Fruit fly (Drosophila melanogaster) whole organism, embryonic: ENCODE measurements around the gene CG16798.

Source experiments
- BEAF-32 ChIP-seq: fragments of 200-800 bp; sonication (Bioruptor generic); optimal IDR thresholded peaks from 3 replicates; lab custom pipeline; 2017; ENCODE audit warnings: missing biosample characterization, missing genetic modification characterization, mild to moderate bottlenecking, moderate library complexity, missing genetic modification reagents
- Bgb ChIP-seq: fragments of 200-800 bp; sonication (Bioruptor generic); IDR thresholded peaks from 2 replicates; pipeline ENCODE4 v1.3.6; 2022; ENCODE audit warnings: missing biosample characterization, missing genetic modification characterization; ENCODE audit not compliant: partially characterized antibody
- CG10543 ChIP-seq: fragments of 200-800 bp; sonication (Bioruptor generic); optimal IDR thresholded peaks from 3 replicates; lab custom pipeline; 2017; ENCODE audit warnings: missing biosample characterization, mild to moderate bottlenecking, missing genetic modification characterization, moderate library complexity
- CG11504 ChIP-seq: fragments of 200-800 bp; sonication (Bioruptor generic); optimal IDR thresholded peaks from 3 replicates; lab custom pipeline; 2019; ENCODE audit warnings: missing biosample characterization, mild to moderate bottlenecking, missing genetic modification characterization, moderate library complexity
- CG12104 ChIP-seq: fragments of 200-800 bp; sonication (Bioruptor generic); optimal IDR thresholded peaks from 3 replicates; lab custom pipeline; 2016; ENCODE audit warnings: missing biosample characterization, missing genetic modification characterization
- CG12769 ChIP-seq: fragments of 200-800 bp; sonication (Bioruptor generic); optimal IDR thresholded peaks from 2 replicates; lab custom pipeline; 2019; ENCODE audit warnings: missing biosample characterization, mild to moderate bottlenecking, missing genetic modification characterization, moderate library complexity
- CG15073 ChIP-seq: fragments of 200-800 bp; sonication (Bioruptor generic); optimal IDR thresholded peaks from 2 replicates; lab custom pipeline; 2016; ENCODE audit warnings: missing biosample characterization, missing genetic modification characterization
- CG1529 ChIP-seq: fragments of 200-800 bp; sonication (Bioruptor generic); optimal IDR thresholded peaks from 3 replicates; lab custom pipeline; 2018; ENCODE audit warnings: missing biosample characterization, missing genetic modification characterization
- CG15514 ChIP-seq: fragments of 200-800 bp; sonication (Bioruptor generic); optimal IDR thresholded peaks from 3 replicates; lab custom pipeline; 2017; ENCODE audit warnings: missing biosample characterization, missing genetic modification characterization, mild to moderate bottlenecking, moderate library complexity, missing genetic modification reagents
- CG1602 ChIP-seq: fragments of 200-800 bp; sonication (Bioruptor generic); optimal IDR thresholded peaks from 3 replicates; lab custom pipeline; 2016; ENCODE audit warnings: missing biosample characterization, missing genetic modification characterization
- CG2116 ChIP-seq: fragments of 200-800 bp; sonication (Bioruptor generic); optimal IDR thresholded peaks from 3 replicates; lab custom pipeline; 2018; ENCODE audit warnings: missing biosample characterization, mild to moderate bottlenecking, missing genetic modification characterization
- CG2129 ChIP-seq: fragments of 200-800 bp; sonication (Bioruptor generic); IDR thresholded peaks from 2 replicates; pipeline ENCODE4 v1.3.6; 2022; ENCODE audit warnings: missing biosample characterization, missing genetic modification characterization; ENCODE audit not compliant: partially characterized antibody
- CG32532 ChIP-seq: fragments of 200-800 bp; sonication (Bioruptor generic); IDR thresholded peaks from 2 replicates; pipeline ENCODE4 v1.3.6; 2022; ENCODE audit warnings: missing biosample characterization, missing genetic modification characterization
- CG34224 ChIP-seq: fragments of 200-800 bp; sonication (Bioruptor generic); IDR thresholded peaks from 3 replicates; pipeline ENCODE4 v1.3.6; 2022; ENCODE audit warnings: missing biosample characterization, missing genetic modification characterization; ENCODE audit not compliant: partially characterized antibody
- CG43689 ChIP-seq: fragments of 200-800 bp; sonication (Bioruptor generic); IDR thresholded peaks from 2 replicates; pipeline ENCODE4 v1.3.6; 2022; ENCODE audit warnings: missing biosample characterization, missing genetic modification characterization
- CG7556 ChIP-seq: fragments of 200-800 bp; sonication (Bioruptor generic); optimal IDR thresholded peaks from 2 replicates; lab custom pipeline; 2017; ENCODE audit warnings: missing biosample characterization, mild to moderate bottlenecking, missing genetic modification characterization
- CG7963 ChIP-seq: fragments of 200-800 bp; sonication (Bioruptor generic); IDR thresholded peaks from 3 replicates; pipeline ENCODE4 v1.3.6; 2022; ENCODE audit warnings: missing biosample characterization, missing genetic modification characterization; ENCODE audit not compliant: partially characterized antibody
- CG8290 ChIP-seq, 3 experiments: fragments of 200-800 bp; sonication (Bioruptor generic); optimal IDR thresholded peaks; 2 replicates each; lab custom pipeline; 2016 to 2019; ENCODE audit warnings: missing biosample characterization in 3 of 3, missing genetic modification characterization in 3 of 3, mild to moderate bottlenecking in 2 of 3, moderate library complexity in 1 of 3
- Dad ChIP-seq: fragments of 200-800 bp; sonication (Bioruptor generic); optimal IDR thresholded peaks from 3 replicates; lab custom pipeline; 2016; ENCODE audit warnings: missing biosample characterization, missing genetic modification characterization
- Dll ChIP-seq: fragments of 200-800 bp; sonication (Bioruptor generic); IDR thresholded peaks from 4 replicates; pipeline ENCODE4 v1.3.6; 2022; ENCODE audit warnings: missing biosample characterization, missing genetic modification characterization; ENCODE audit not compliant: partially characterized antibody
- Doc3 ChIP-seq: fragments of 200-800 bp; sonication (Bioruptor generic); IDR thresholded peaks from 3 replicates; pipeline ENCODE4 v1.3.6; 2022; ENCODE audit warnings: missing biosample characterization, missing genetic modification characterization; ENCODE audit not compliant: partially characterized antibody
- Dp ChIP-seq: fragments of 200-800 bp; sonication (Bioruptor generic); optimal IDR thresholded peaks from 2 replicates; lab custom pipeline; 2018; ENCODE audit warnings: missing biosample characterization, mild to moderate bottlenecking, missing genetic modification characterization, moderate library complexity
- Dref ChIP-seq: fragments of 200-800 bp; sonication (Bioruptor generic); IDR thresholded peaks from 2 replicates; pipeline ENCODE4 v1.3.6; 2022; ENCODE audit warnings: missing biosample characterization, missing genetic modification characterization
- E2f2 ChIP-seq: fragments of 200-800 bp; sonication (Bioruptor generic); IDR thresholded peaks from 2 replicates; pipeline ENCODE4 v1.3.6; 2022; ENCODE audit warnings: missing biosample characterization, missing genetic modification characterization
- Lhr ChIP-seq: fragments of 200-800 bp; sonication (Bioruptor generic); optimal IDR thresholded peaks from 3 replicates; lab custom pipeline; 2017; ENCODE audit warnings: mild to moderate bottlenecking, missing biosample characterization, missing genetic modification reagents, missing genetic modification characterization
- Opbp ChIP-seq: fragments of 200-800 bp; sonication (Bioruptor generic); IDR thresholded peaks from 3 replicates; pipeline ENCODE4 v1.3.6; 2022; ENCODE audit warnings: missing biosample characterization, missing genetic modification characterization; ENCODE audit not compliant: partially characterized antibody
- Scr ChIP-seq: fragments of 200-800 bp; sonication (Bioruptor generic); IDR thresholded peaks from 2 replicates; pipeline ENCODE4 v1.3.6; 2022; ENCODE audit warnings: missing biosample characterization, missing genetic modification characterization; ENCODE audit not compliant: partially characterized antibody
- Sry-δ ChIP-seq: fragments of 200-800 bp; sonication (Bioruptor generic); optimal IDR thresholded peaks from 2 replicates; lab custom pipeline; 2016; ENCODE audit warnings: missing biosample characterization, missing genetic modification characterization
- amos ChIP-seq: fragments of 200-800 bp; sonication (Bioruptor generic); IDR thresholded peaks from 2 replicates; pipeline ENCODE4 v1.3.6; 2022; ENCODE audit warnings: missing biosample characterization, missing genetic modification characterization; ENCODE audit not compliant: partially characterized antibody
- ash1 ChIP-seq: fragments of 200-800 bp; sonication (Bioruptor generic); optimal IDR thresholded peaks from 2 replicates; lab custom pipeline; 2018; ENCODE audit warnings: missing biosample characterization, mild to moderate bottlenecking, missing genetic modification characterization
- chinmo ChIP-seq: fragments of 200-800 bp; sonication (Bioruptor generic); IDR thresholded peaks from 4 replicates; pipeline ENCODE4 v1.3.6; 2022; ENCODE audit warnings: missing biosample characterization, missing genetic modification characterization; ENCODE audit not compliant: partially characterized antibody
- da ChIP-seq: fragments of 200-800 bp; sonication (Bioruptor generic); optimal IDR thresholded peaks from 2 replicates; lab custom pipeline; 2016; ENCODE audit warnings: missing biosample characterization, missing genetic modification characterization
- dimm ChIP-seq: fragments of 200-800 bp; sonication (Bioruptor generic); IDR thresholded peaks from 2 replicates; pipeline ENCODE4 v1.3.6; 2022; ENCODE audit warnings: missing biosample characterization, missing genetic modification characterization
- fd64A ChIP-seq: fragments of 200-800 bp; sonication (Bioruptor generic); optimal IDR thresholded peaks from 3 replicates; lab custom pipeline; 2018; ENCODE audit warnings: missing biosample characterization, mild to moderate bottlenecking, missing genetic modification characterization
- hb ChIP-seq: fragments of 200-800 bp; sonication (Bioruptor generic); IDR thresholded peaks from 3 replicates; pipeline ENCODE4 v1.3.6; 2022; ENCODE audit warnings: missing biosample characterization, missing genetic modification characterization; ENCODE audit not compliant: partially characterized antibody
- hth ChIP-seq: fragments of >200 bp; optimal IDR thresholded peaks from 2 replicates; lab custom pipeline; 2017; ENCODE audit warnings: inconsistent platforms
- jigr1 ChIP-seq: fragments of 200-800 bp; sonication (Bioruptor generic); IDR thresholded peaks from 3 replicates; pipeline ENCODE4 v1.3.6; 2022; ENCODE audit warnings: missing biosample characterization, missing genetic modification characterization
- knrl ChIP-seq: fragments of 200-800 bp; sonication (Bioruptor generic); IDR thresholded peaks from 3 replicates; pipeline ENCODE4 v1.3.6; 2022; ENCODE audit warnings: missing biosample characterization, missing genetic modification characterization; ENCODE audit not compliant: partially characterized antibody
- mld ChIP-seq: fragments of 200-800 bp; sonication (Bioruptor generic); IDR thresholded peaks from 3 replicates; pipeline ENCODE4 v1.3.6; 2022; ENCODE audit warnings: missing biosample characterization, missing genetic modification characterization; ENCODE audit not compliant: partially characterized antibody
- pzg ChIP-seq: fragments of 200-800 bp; sonication (Bioruptor generic); optimal IDR thresholded peaks from 3 replicates; lab custom pipeline; 2018; ENCODE audit warnings: missing biosample characterization, mild to moderate bottlenecking, missing genetic modification characterization, moderate library complexity
- sob ChIP-seq: fragments of 200-800 bp; sonication (Bioruptor generic); IDR thresholded peaks from 2 replicates; pipeline ENCODE4 v1.3.6; 2022; ENCODE audit warnings: missing biosample characterization, missing genetic modification characterization
- tna ChIP-seq: fragments of 200-800 bp; sonication (Bioruptor generic); IDR thresholded peaks from 2 replicates; pipeline ENCODE4 v1.3.6; 2022; ENCODE audit warnings: missing biosample characterization, missing genetic modification characterization; ENCODE audit not compliant: partially characterized antibody
- unc-4 ChIP-seq: fragments of 200-800 bp; sonication (Bioruptor generic); IDR thresholded peaks from 2 replicates; pipeline ENCODE4 v1.3.6; 2022; ENCODE audit warnings: missing biosample characterization, missing genetic modification characterization; ENCODE audit not compliant: partially characterized antibody
- vnd ChIP-seq: fragments of 200-800 bp; sonication (Bioruptor generic); IDR thresholded peaks from 3 replicates; pipeline ENCODE4 v1.3.6; 2022; ENCODE audit warnings: missing biosample characterization, missing genetic modification characterization; ENCODE audit not compliant: partially characterized antibody
- zen2 ChIP-seq: fragments of 200-800 bp; sonication (Bioruptor generic); IDR thresholded peaks from 3 replicates; pipeline ENCODE4 v1.3.6; 2022; ENCODE audit warnings: missing biosample characterization, missing genetic modification characterization; ENCODE audit not compliant: partially characterized antibody

Gene CG16798

DNA sequence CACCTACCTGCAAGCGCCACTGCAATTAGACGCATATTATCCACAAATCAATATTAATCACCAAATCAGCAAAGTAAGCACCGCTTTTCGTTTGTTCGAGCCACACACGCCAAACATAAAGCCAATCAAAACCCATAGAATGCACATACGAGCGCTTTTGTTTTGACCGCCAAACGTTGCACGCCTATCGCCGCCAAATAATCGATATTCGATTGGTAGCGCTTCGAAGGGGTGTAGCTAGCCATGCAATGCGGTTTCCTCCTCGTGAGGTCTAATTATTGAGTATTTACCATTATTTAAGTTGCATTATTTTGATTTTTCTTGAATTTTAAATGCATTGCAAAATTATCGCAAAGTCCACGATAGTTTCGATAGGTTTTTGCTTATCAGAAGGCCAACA, 45.2 kb upstream of the CG16798 start (continued):
- TF ChIP-seq Sry-δ (peak; percentile 24), Opbp (GFP tag; lab: Robert Waterston, UW) (peak; percentile 47; the same call in 1 of the 3 replicates), E2f2 (GFP tag; lab: Robert Waterston, UW) (peak; percentile 90), Lhr (peak; percentile 6), CG32532 (GFP tag; lab: Robert Waterston, UW) (no peak), dimm (GFP tag; lab: Robert Waterston, UW) (no peak), vnd (peak; percentile 76), CG15073 (GFP tag; lab: Kevin White, UChicago) (no peak), CG10543 (GFP tag; lab: Kevin White, UChicago) (no peak), Dp (GFP tag; lab: Kevin White, UChicago) (peak; percentile 79), CG7556 (GFP tag; lab: Kevin White, UChicago) (no peak), sob (GFP tag; lab: Robert Waterston, UW) (no peak), da (no peak), CG1529 (GFP tag; lab: Kevin White, UChicago) (no peak), CG12769 (no peak), amos (peak; percentile 51; the same call in 1 of the 2 replicates), CG15514 (GFP tag; lab: Kevin White, UChicago) (no peak), CG12104 (GFP tag; lab: Kevin White, UChicago) (no peak), CG7963 (GFP tag; lab: Robert Waterston, UW) (peak; percentile 63; the same call in 1 of the 3 replicates), Doc3 (peak; percentile 82), CG43689 (GFP tag; lab: Robert Waterston, UW) (no peak), unc-4 (GFP tag; lab: Robert Waterston, UW) (peak; percentile 59), ash1 (no peak), mld (GFP tag; lab: Robert Waterston, UW) (peak; percentile 60; the same call in 1 of the 3 replicates), Dll (GFP tag; lab: Robert Waterston, UW) (peak; percentile 84), CG34224 (GFP tag; lab: Robert Waterston, UW) (peak; percentile 72), tna (GFP tag; lab: Robert Waterston, UW) (peak; percentile 79; the same call in 1 of the 2 replicates), Dad (GFP tag; lab: Kevin White, UChicago) (no peak), Dref (peak; percentile 66), CG1602 (no peak), pzg (peak; percentile 20), CG11504 (no peak), chinmo (GFP tag; lab: Robert Waterston, UW) (0 out of 4 replicates have a peak, but pooled peaks have one; percentile 53), Bgb (peak; percentile 65), zen2 (GFP tag; lab: Robert Waterston, UW) (peak; percentile 72), knrl (GFP tag; lab: Robert Waterston, UW) (peak; percentile 42; the same call in 2 of the 3 replicates), CG2129 (GFP tag; lab: Robert Waterston, UW) (no peak), CG8290 (GFP tag; optimal IDR thresholded peaks at IDR 0.05; lab: Kevin White, UChicago) (peak; percentile 43), CG8290 (tag; optimal IDR thresholded peaks at IDR 0.05; lab: Kevin White, UChicago) (no peak), jigr1 (GFP tag; lab: Robert Waterston, UW) (no peak), hth (lab: Kevin White, UChicago) (no peak), Scr (peak; percentile 73), fd64A (GFP tag; lab: Kevin White, UChicago) (no peak), BEAF-32 (GFP tag; lab: Kevin White, UChicago) (peak; percentile 51), CG2116 (GFP tag; lab: Kevin White, UChicago) (peak; percentile 72), hb (GFP tag; lab: Robert Waterston, UW) (peak; percentile 71; the same call in 2 of the 3 replicates)
